Worm (Caenorhabditis elegans): ENCODE results near the gene H13N06.2.

- no peak for TF ChIP-seq skn-1 (tag; optimal IDR thresholded peaks at IDR 0.05)
- no peak for TF ChIP-seq sma-3 (GFP tag; optimal IDR thresholded peaks at IDR 0.05)
- TF ChIP-seq lin-13 (GFP tag; optimal IDR thresholded peaks at IDR 0.05), result no peak
- TF ChIP-seq elt-3 (tag; optimal IDR thresholded peaks at IDR 0.05), result no peak
- no peak for TF ChIP-seq F13H6.1 (tag; optimal IDR thresholded peaks at IDR 0.05)
- no peak for TF ChIP-seq ama-1 (optimal IDR thresholded peaks at IDR 0.05)
- no peak for TF ChIP-seq nhr-237 (tag; optimal IDR thresholded peaks at IDR 0.05)
- no peak for TF ChIP-seq ZK546.5 (tag; optimal IDR thresholded peaks at IDR 0.05)
- TF ChIP-seq snpc-4 (tag; optimal IDR thresholded peaks at IDR 0.05), result no peak
- no peak for TF ChIP-seq mdl-1 (tag; optimal IDR thresholded peaks at IDR 0.05)
Measured at ce11 chrX:15533260-15533659, 45.4 kb downstream of the H13N06.2 start.
